Worm (Caenorhabditis elegans) whole organism, L4 larva: Measurements from ENCODE around the gene F17A2.13.
A peak's percentile ranks its signal among the peaks of the same experiment; 100 is the strongest.

Source experiments
- D1046.2 ChIP-seq: fragments of 200-800 bp; sonication (Bioruptor generic); IDR thresholded peaks from 2 replicates; pipeline ENCODE4 v1.3.6; 2022; ENCODE audit warnings: missing genetic modification characterization, missing compliant biosample characterization
- F37D6.2 ChIP-seq: sonication (generic microtip); optimal IDR thresholded peaks from 2 replicates; lab custom pipeline; 2016; ENCODE audit warnings: mild to moderate bottlenecking, missing genetic modification characterization, missing compliant biosample characterization
- T26A8.4 ChIP-seq: fragments of 200-800 bp; sonication (Bioruptor generic); IDR thresholded peaks from 2 replicates; pipeline ENCODE4 v1.3.6; 2022; ENCODE audit warnings: missing genetic modification characterization, missing compliant biosample characterization
- Y105C5A.15 ChIP-seq: fragments of 200-800 bp; sonication (Bioruptor generic); IDR thresholded peaks from 2 replicates; pipeline ENCODE4 v1.3.6; 2022; ENCODE audit warnings: missing genetic modification characterization, missing compliant biosample characterization
- Y5F2A.4 ChIP-seq: fragments of 200-800 bp; sonication (Bioruptor generic); optimal IDR thresholded peaks from 2 replicates; lab custom pipeline; 2018; ENCODE audit warnings: mild to moderate bottlenecking, missing genetic modification characterization, missing compliant biosample characterization
- Y75B8A.6 ChIP-seq: fragments of 200-800 bp; sonication (Bioruptor generic); IDR thresholded peaks from 2 replicates; pipeline ENCODE4 v1.3.6; 2022; ENCODE audit warnings: missing genetic modification reagents, missing genetic modification characterization, missing compliant biosample characterization
- ZK546.5 ChIP-seq, 2 experiments: sonication (generic microtip); optimal IDR thresholded peaks; 2 replicates each; lab custom pipeline; 2017; ENCODE audit warnings: missing biosample characterization in 2 of 2, missing genetic modification characterization in 2 of 2
- arid-1 ChIP-seq: fragments of 200-800 bp; sonication (Bioruptor generic); conservative IDR thresholded peaks from 2 replicates; pipeline ENCODE4 v1.3.6; 2022; ENCODE audit warnings: missing genetic modification reagents, missing genetic modification characterization, missing compliant biosample characterization
- ceh-20 ChIP-seq: fragments of 200-800 bp; sonication (Bioruptor generic); IDR thresholded peaks from 2 replicates; pipeline ENCODE4 v1.3.6; 2022; ENCODE audit warnings: missing genetic modification reagents, missing genetic modification characterization, missing compliant biosample characterization
- ces-1 ChIP-seq: fragments of 150-350 bp; sonication (generic microtip); optimal IDR thresholded peaks from 4 replicates; lab custom pipeline; 2014; ENCODE audit warnings: missing biosample characterization, missing genetic modification reagents, missing genetic modification characterization
- daf-12 ChIP-seq: fragments of 150-350 bp; optimal IDR thresholded peaks from 2 replicates; lab custom pipeline; 2014; ENCODE audit warnings: missing biosample characterization, missing genetic modification reagents, missing genetic modification characterization
- daf-16 ChIP-seq, 3 experiments: sonication (generic microtip); optimal IDR thresholded peaks; 2 replicates each; lab custom pipeline; 2016 to 2017; ENCODE audit warnings: missing genetic modification characterization in 3 of 3, missing genetic modification reagents in 3 of 3, mild to moderate bottlenecking in 2 of 3, missing compliant biosample characterization in 2 of 3, missing biosample characterization in 1 of 3, moderate library complexity in 1 of 3
- duxl-1 ChIP-seq: sonication (generic microtip); optimal IDR thresholded peaks from 2 replicates; lab custom pipeline; 2016; ENCODE audit warnings: mild to moderate bottlenecking, missing genetic modification characterization, moderate library complexity, missing compliant biosample characterization; ENCODE audit not compliant: poor library complexity
- egl-27 ChIP-seq: sonication (generic microtip); optimal IDR thresholded peaks from 3 replicates; lab custom pipeline; 2017; ENCODE audit warnings: missing biosample characterization, missing genetic modification reagents, missing genetic modification characterization
- fkh-10 ChIP-seq: fragments of 150-350 bp; optimal IDR thresholded peaks from 2 replicates; lab custom pipeline; 2014; ENCODE audit warnings: missing biosample characterization, missing genetic modification reagents, missing genetic modification characterization
- gei-8 ChIP-seq: fragments of 200-800 bp; sonication (Bioruptor generic); optimal IDR thresholded peaks from 2 replicates; lab custom pipeline; 2018; ENCODE audit warnings: mild to moderate bottlenecking, missing genetic modification characterization, missing compliant biosample characterization
- jun-1 ChIP-seq: fragments of 150-350 bp; optimal IDR thresholded peaks from 2 replicates; lab custom pipeline; 2014; ENCODE audit warnings: missing biosample characterization, missing genetic modification reagents, missing genetic modification characterization
- lim-7 ChIP-seq: fragments of 200-800 bp; sonication (Bioruptor generic); IDR thresholded peaks from 2 replicates; pipeline ENCODE4 v1.3.6; 2022; ENCODE audit warnings: missing genetic modification characterization, missing compliant biosample characterization
- lin-1 ChIP-seq: fragments of 200-800 bp; sonication (Bioruptor generic); IDR thresholded peaks from 2 replicates; pipeline ENCODE4 v1.3.6; 2022; ENCODE audit warnings: missing genetic modification reagents, missing genetic modification characterization, missing compliant biosample characterization
- lin-38 ChIP-seq: fragments of 200-800 bp; sonication (Bioruptor generic); IDR thresholded peaks from 2 replicates; pipeline ENCODE4 v1.3.6; 2022; ENCODE audit warnings: missing genetic modification reagents, missing genetic modification characterization, missing compliant biosample characterization
- lin-39 ChIP-seq: fragments of 150-350 bp; optimal IDR thresholded peaks from 2 replicates; lab custom pipeline; 2014; ENCODE audit warnings: missing biosample characterization, missing genetic modification reagents, missing genetic modification characterization
- lir-3 ChIP-seq: sonication (generic microtip); optimal IDR thresholded peaks from 2 replicates; lab custom pipeline; 2016; ENCODE audit warnings: mild to moderate bottlenecking, missing genetic modification characterization, missing compliant biosample characterization
- lsy-2 ChIP-seq, 2 experiments: fragments of 150-350 bp in 1 of 2; sonication (generic microtip) in 1 of 2; optimal IDR thresholded peaks; 2 replicates each; lab custom pipeline; 2014 to 2017; ENCODE audit warnings: missing biosample characterization in 2 of 2, missing genetic modification characterization in 2 of 2
- madf-9 ChIP-seq: fragments of 200-800 bp; sonication (Bioruptor generic); conservative IDR thresholded peaks from 2 replicates; pipeline ENCODE4 v1.3.6; 2022; ENCODE audit warnings: missing genetic modification reagents, missing genetic modification characterization, missing compliant biosample characterization
- mep-1 ChIP-seq: fragments of 150-350 bp; sonication (generic microtip); optimal IDR thresholded peaks from 3 replicates; lab custom pipeline; 2014; ENCODE audit warnings: missing biosample characterization, missing genetic modification characterization
- mes-2 ChIP-seq: sonication (generic microtip); optimal IDR thresholded peaks from 2 replicates; lab custom pipeline; 2016; ENCODE audit warnings: missing genotype, mild to moderate bottlenecking, missing genetic modification characterization, missing compliant biosample characterization; ENCODE audit not compliant: poor library complexity, severe bottlenecking
- nhr-102 ChIP-seq: sonication (generic microtip); optimal IDR thresholded peaks from 2 replicates; lab custom pipeline; 2016; ENCODE audit warnings: mild to moderate bottlenecking, missing genetic modification characterization, moderate library complexity, missing compliant biosample characterization
- nhr-25 ChIP-seq: sonication (generic microtip); optimal IDR thresholded peaks from 2 replicates; lab custom pipeline; 2017; ENCODE audit warnings: missing genetic modification characterization, mild to moderate bottlenecking, missing compliant biosample characterization, antibody characterized with exemption, moderate library complexity, borderline replicate concordance; ENCODE audit not compliant: insufficient read depth
- nhr-41 ChIP-seq: fragments of 200-800 bp; sonication (Bioruptor generic); IDR thresholded peaks from 2 replicates; pipeline ENCODE4 v1.3.6; 2022; ENCODE audit warnings: missing genetic modification reagents, missing genetic modification characterization, missing compliant biosample characterization
- nhr-6 ChIP-seq: fragments of 150-350 bp; optimal IDR thresholded peaks from 2 replicates; lab custom pipeline; 2014; ENCODE audit warnings: missing biosample characterization, missing genetic modification characterization
- nhr-77 ChIP-seq: fragments of 150-350 bp; optimal IDR thresholded peaks from 2 replicates; lab custom pipeline; 2014; ENCODE audit warnings: missing biosample characterization, missing genetic modification characterization
- rbr-2 ChIP-seq: sonication (generic microtip); optimal IDR thresholded peaks from 2 replicates; lab custom pipeline; 2016; ENCODE audit warnings: missing genotype, missing genetic modification characterization, missing compliant biosample characterization
- skn-1 ChIP-seq: fragments of 150-350 bp; optimal IDR thresholded peaks from 2 replicates; lab custom pipeline; 2014; ENCODE audit warnings: missing biosample characterization, missing genetic modification characterization
- spr-1 ChIP-seq: sonication (generic microtip); optimal IDR thresholded peaks from 2 replicates; lab custom pipeline; 2016; ENCODE audit warnings: mild to moderate bottlenecking, missing genetic modification characterization, missing compliant biosample characterization
- tag-97 ChIP-seq: fragments of 200-800 bp; sonication (Bioruptor generic); IDR thresholded peaks from 2 replicates; pipeline ENCODE4 v1.3.6; 2022; ENCODE audit warnings: missing genetic modification characterization, missing compliant biosample characterization
- unc-62 ChIP-seq, 3 experiments: fragments of 150-350 bp in 1 of 3; sonication (generic microtip); optimal IDR thresholded peaks in 2 of 3; peaks in 1 of 3; 1 replicate in 1 of 3; 2 replicates in 2 of 3; lab custom pipeline; 2014 to 2017; ENCODE audit warnings: missing biosample characterization in 3 of 3, missing genetic modification characterization in 3 of 3, missing genetic modification reagents in 3 of 3, missing genotype in 1 of 3
- zag-1 ChIP-seq: fragments of 150-350 bp; optimal IDR thresholded peaks from 2 replicates; lab custom pipeline; 2014; ENCODE audit warnings: missing biosample characterization, missing genetic modification characterization
- zip-11 ChIP-seq: fragments of 200-800 bp; sonication (Bioruptor generic); IDR thresholded peaks from 2 replicates; pipeline ENCODE4 v1.3.6; 2022; ENCODE audit warnings: missing genetic modification characterization, missing compliant biosample characterization
- ztf-11 ChIP-seq: fragments of 150-350 bp; optimal IDR thresholded peaks from 2 replicates; lab custom pipeline; 2014; ENCODE audit warnings: missing biosample characterization, missing genetic modification characterization

F17A2.13 gene

ce11 chrX:12362951-12363486 lies 41.6 kb downstream of the F17A2.13 start (continued):
- TF ChIP-seq unc-62 (GFP tag; optimal IDR thresholded peaks at IDR 0.05 in 1 of 2; lab: Kevin White, UChicago) (peak; percentile 65 to 100), unc-62 (tag; optimal IDR thresholded peaks at IDR 0.05; lab: Kevin White, UChicago) (peak; percentile 96), mes-2 (tag; lab: Kevin White, UChicago) (peak; percentile 94), lir-3 (tag; lab: Kevin White, UChicago) (peak; percentile 94), fkh-10 (GFP tag; lab: Kevin White, UChicago) (peak; percentile 100), lin-1 (GFP tag; lab: Robert Waterston, UW) (peak; percentile 92), lim-7 (GFP tag; lab: Robert Waterston, UW) (no peak), nhr-41 (GFP tag; lab: Robert Waterston, UW) (peak; percentile 72; the same call in 1 of the 2 replicates), jun-1 (tag; lab: Kevin White, UChicago) (peak; percentile 99), lin-38 (GFP tag; lab: Robert Waterston, UW) (peak; percentile 84), daf-16 (GFP tag; optimal IDR thresholded peaks at IDR 0.05; lab: Kevin White, UChicago) (peak; percentile 94 to 99), daf-16 (tag; optimal IDR thresholded peaks at IDR 0.05; lab: Kevin White, UChicago) (peak; percentile 99), egl-27 (tag; lab: Kevin White, UChicago) (peak; percentile 69), F37D6.2 (tag; lab: Kevin White, UChicago) (peak; percentile 98), ces-1 (GFP tag; lab: Kevin White, UChicago) (peak; percentile 97), Y5F2A.4 (peak; percentile 90), rbr-2 (tag; lab: Kevin White, UChicago) (peak; percentile 99), T26A8.4 (GFP tag; lab: Robert Waterston, UW) (peak; percentile 99), lin-39 (tag; lab: Kevin White, UChicago) (peak; percentile 92)
- TF ChIP-seq, all 104 proteins: peak for 91

DNA sequence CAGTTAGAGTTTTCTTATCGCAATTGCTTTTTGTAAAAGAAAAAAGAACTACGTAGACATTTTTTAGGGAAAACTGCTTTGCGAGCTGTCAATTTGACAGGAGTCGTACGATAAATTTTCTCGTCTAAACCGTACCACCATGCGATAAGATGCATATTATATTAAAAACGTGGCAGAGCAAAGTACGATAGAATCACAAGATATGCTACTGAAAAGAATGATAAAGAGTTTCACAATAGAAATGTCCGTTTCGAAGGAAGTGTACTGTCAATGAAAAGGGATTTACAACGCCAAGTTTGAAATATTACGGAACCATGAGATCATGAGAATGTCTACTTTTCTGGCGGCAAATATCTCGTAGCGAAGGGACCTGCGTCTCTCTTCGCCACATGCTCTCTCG lies 43.3 kb downstream of the F17A2.13 start, which contains the start of gene F19H6.5:
TSS of gene F19H6.5 (minus strand) at position 101 of the 400 bp plus-strand sequence.
- TF ChIP-seq nhr-102 (tag; lab: Kevin White, UChicago): no peak
- TF ChIP-seq ztf-11: no peak
- TF ChIP-seq lsy-2 (tag; optimal IDR thresholded peaks at IDR 0.05; lab: Kevin White, UChicago): no peak
- TF ChIP-seq duxl-1 (tag; lab: Kevin White, UChicago): no peak
- no peak for TF ChIP-seq D1046.2 (GFP tag; lab: Robert Waterston, UW)
- no peak for TF ChIP-seq daf-16 (GFP tag; optimal IDR thresholded peaks at IDR 0.05; lab: Kevin White, UChicago)
- TF ChIP-seq daf-16 (tag; optimal IDR thresholded peaks at IDR 0.05; lab: Kevin White, UChicago): no peak
- TF ChIP-seq zip-11 (GFP tag; lab: Robert Waterston, UW): no peak
- TF ChIP-seq tag-97: no peak
- no peak for TF ChIP-seq daf-12
- TF ChIP-seq mes-2 (tag; lab: Kevin White, UChicago): no peak
- no peak for TF ChIP-seq ZK546.5 (tag; optimal IDR thresholded peaks at IDR 0.05; lab: Kevin White, UChicago)
- no peak for TF ChIP-seq F37D6.2 (tag; lab: Kevin White, UChicago)
- no peak for TF ChIP-seq nhr-25 (tag; lab: Kevin White, UChicago)
- no peak for TF ChIP-seq spr-1 (tag; lab: Kevin White, UChicago)
- no peak for TF ChIP-seq Y105C5A.15 (GFP tag; lab: Robert Waterston, UW)
- no peak for TF ChIP-seq zag-1 (tag; lab: Kevin White, UChicago)
- no peak for TF ChIP-seq lin-38 (GFP tag; lab: Robert Waterston, UW)
- no peak for TF ChIP-seq gei-8 (GFP tag; lab: Kevin White, UChicago)
- TF ChIP-seq mep-1: no peak
- TF ChIP-seq skn-1: no peak

DNA sequence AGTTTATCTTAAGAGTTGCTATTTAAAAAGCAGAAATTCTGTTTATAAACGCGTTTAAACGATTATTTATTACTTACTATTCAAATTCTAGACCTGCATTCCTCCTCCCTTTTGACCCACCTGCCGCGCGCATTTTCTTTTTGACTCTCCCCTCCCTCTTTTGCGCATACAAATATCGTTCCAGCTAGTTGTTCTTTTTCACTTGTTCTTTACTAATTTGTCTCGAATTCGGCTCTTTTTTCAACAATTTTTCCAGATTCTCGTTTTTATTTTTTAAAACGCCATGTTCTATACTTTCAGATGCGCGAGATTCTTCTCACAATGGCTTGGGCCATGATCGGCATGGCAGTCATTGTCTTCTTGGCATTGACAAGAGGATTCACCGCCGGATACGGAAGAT lies 43.9 kb downstream of the F17A2.13 start, which contains the start of gene F19H6.4:
TSS of gene F19H6.4 (plus strand) at position 301 of the 400 bp plus-strand sequence.
- TF ChIP-seq nhr-6 (tag; lab: Kevin White, UChicago) (no peak), madf-9 (GFP tag; lab: Robert Waterston, UW) (no peak), jun-1 (tag; lab: Kevin White, UChicago) (no peak), arid-1 (GFP tag; lab: Robert Waterston, UW) (no peak), unc-62 (GFP tag; optimal IDR thresholded peaks at IDR 0.05 in 1 of 2; lab: Kevin White, UChicago) (no peak), unc-62 (tag; optimal IDR thresholded peaks at IDR 0.05; lab: Kevin White, UChicago) (no peak), Y75B8A.6 (GFP tag; lab: Robert Waterston, UW) (no peak), ceh-20 (GFP tag; lab: Robert Waterston, UW) (no peak), nhr-77 (tag; lab: Kevin White, UChicago) (no peak)
